Fruit fly (Drosophila melanogaster): ENCODE data around the gene dac.

DNA sequence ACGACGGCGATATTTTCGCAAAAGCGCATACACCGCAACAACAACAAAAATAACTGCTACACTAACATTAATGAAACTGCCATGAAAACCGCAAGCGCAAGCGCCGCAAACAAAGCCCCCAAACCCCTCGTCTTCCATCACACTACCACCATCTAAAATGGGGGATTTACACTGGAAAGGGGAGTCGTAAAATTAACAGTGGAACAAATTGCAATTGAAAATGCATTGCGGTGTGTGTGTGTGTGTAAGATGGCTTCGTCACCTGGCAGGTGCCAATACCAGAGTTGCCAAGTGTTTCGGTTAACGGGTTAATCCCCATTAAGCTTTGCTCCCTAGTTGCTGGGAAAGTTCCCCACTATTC, 36.5 kb upstream of the dac start:
- TF ChIP-seq Sin3A (optimal IDR thresholded peaks at IDR 0.05) (no peak), Myc (optimal IDR thresholded peaks at IDR 0.05) (no peak)

Measured in Kc167 (cell line).